Worm (Caenorhabditis elegans): ENCODE results near the gene R74.2.

R74.2 gene

ce11 chrIII:4204072-4204471 lies 16.1 kb downstream of the R74.2 start, which contains the start of the genes pelo-1 and R74.7:
Gene pelo-1 (minus strand): TSS chrIII:4204222.
Gene R74.7 (plus strand): TSS chrIII:4204429.
- TF ChIP-seq fkh-10 (GFP tag; optimal IDR thresholded peaks at IDR 0.05) (no peak), ceh-9 (tag; optimal IDR thresholded peaks at IDR 0.05) (no peak), ceh-30 (tag; optimal IDR thresholded peaks at IDR 0.05) (no peak), mec-3 (tag; optimal IDR thresholded peaks at IDR 0.05; ENCODE audit: borderline replicate concordance) (no peak), npax-4 (tag; optimal IDR thresholded peaks at IDR 0.05) (no peak), ceh-48 (tag; optimal IDR thresholded peaks at IDR 0.05) (no peak), dmd-4 (tag; optimal IDR thresholded peaks at IDR 0.05; ENCODE audit: borderline replicate concordance) (no peak), C08G9.2 (tag; optimal IDR thresholded peaks at IDR 0.05) (no peak), syd-9 (tag; optimal IDR thresholded peaks at IDR 0.05) (no peak), tbx-2 (tag; optimal IDR thresholded peaks at IDR 0.05) (no peak), fkh-6 (tag; optimal IDR thresholded peaks at IDR 0.05) (no peak), hlh-13 (GFP tag; optimal IDR thresholded peaks at IDR 0.05) (no peak), ttx-3 (tag; optimal IDR thresholded peaks at IDR 0.05) (no peak), ceh-14 (tag; optimal IDR thresholded peaks at IDR 0.05) (no peak), unc-3 (GFP tag; conservative IDR thresholded peaks at IDR 0.05) (no peak), unc-3 (tag; optimal IDR thresholded peaks at IDR 0.05) (no peak)

DNA sequence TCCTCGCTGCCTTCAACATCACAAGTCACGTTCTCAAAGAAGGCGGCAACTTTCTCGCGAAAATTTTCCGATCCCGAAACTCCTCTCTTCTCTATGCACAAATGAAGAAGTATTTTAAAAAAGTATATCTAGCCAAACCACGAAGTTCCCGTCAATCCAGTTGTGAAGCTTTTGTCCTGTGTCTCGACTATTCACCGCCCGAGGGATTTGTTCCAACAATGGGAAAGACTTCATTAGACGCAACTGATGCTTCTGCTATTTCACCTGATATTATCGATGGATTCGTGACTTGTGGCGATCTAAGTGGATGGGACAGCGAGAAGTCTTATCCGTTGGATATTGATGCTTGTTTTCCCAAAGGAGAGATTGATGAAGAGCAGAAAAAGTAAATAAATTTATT lies 17.0 kb downstream of the R74.2 start:
- no peak for TF ChIP-seq ceh-34 (tag; optimal IDR thresholded peaks at IDR 0.05)
- no peak for TF ChIP-seq pha-2 (tag; optimal IDR thresholded peaks at IDR 0.05)
- no peak for TF ChIP-seq unc-55 (GFP tag; optimal IDR thresholded peaks at IDR 0.05)
- no peak for TF ChIP-seq ceh-18 (tag; optimal IDR thresholded peaks at IDR 0.05)

DNA sequence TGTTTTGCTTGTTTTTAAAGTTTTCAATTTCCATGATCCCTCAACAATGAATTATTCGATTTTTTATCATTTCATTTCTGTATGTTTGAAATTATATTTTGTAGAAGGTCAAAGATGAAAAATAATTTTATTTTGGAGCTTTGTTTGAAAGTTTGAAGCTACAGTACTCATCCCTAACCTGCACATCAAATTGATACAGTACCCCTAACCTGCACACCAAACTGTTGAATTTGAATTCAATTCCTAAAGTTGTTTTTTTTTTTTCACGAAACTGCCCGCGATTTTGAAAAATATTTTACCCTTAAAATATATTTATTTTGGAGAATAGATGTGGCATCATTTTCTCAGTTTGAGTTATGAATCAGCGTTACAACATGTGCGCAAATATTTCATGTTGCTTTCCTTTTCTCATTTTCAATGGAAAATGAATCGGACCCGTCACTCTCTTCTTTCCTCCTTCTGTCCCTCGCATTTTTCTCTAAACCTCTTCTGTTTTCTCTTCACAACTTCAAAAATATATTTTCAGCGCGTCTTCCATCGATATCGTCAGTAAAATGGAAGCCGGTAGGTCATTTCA lies 17.9 kb downstream of the R74.2 start, which contains the start of gene R74.8:
R74.8 (plus strand) TSS at position 527 of the 577 bp plus-strand sequence.
- no peak for TF ChIP-seq K09A11.1 (tag; optimal IDR thresholded peaks at IDR 0.05; ENCODE audit: insufficient read depth)
- no peak for TF ChIP-seq zip-5 (tag; optimal IDR thresholded peaks at IDR 0.05)
- no peak for TF ChIP-seq pag-3 (tag; optimal IDR thresholded peaks at IDR 0.05; ENCODE audit: borderline replicate concordance)
- TF ChIP-seq ceh-18 (tag; optimal IDR thresholded peaks at IDR 0.05), result no peak
- TF ChIP-seq T23F11.4 (GFP tag; optimal IDR thresholded peaks at IDR 0.05), result no peak
- TF ChIP-seq ceh-6 (GFP tag; optimal IDR thresholded peaks at IDR 0.05), result no peak
- no peak for TF ChIP-seq madf-2 (tag; optimal IDR thresholded peaks at IDR 0.05)
- TF ChIP-seq unc-3 (GFP tag; conservative IDR thresholded peaks at IDR 0.05), result no peak
- no peak for TF ChIP-seq unc-3 (tag; optimal IDR thresholded peaks at IDR 0.05)
- no peak for TF ChIP-seq ceh-34 (tag; optimal IDR thresholded peaks at IDR 0.05)
- TF ChIP-seq fkh-10 (GFP tag; optimal IDR thresholded peaks at IDR 0.05), result no peak
- no peak for TF ChIP-seq ceh-22 (tag; optimal IDR thresholded peaks at IDR 0.05)
- TF ChIP-seq sox-4 (tag; optimal IDR thresholded peaks at IDR 0.05), result no peak
- no peak for TF ChIP-seq C08G9.2 (tag; optimal IDR thresholded peaks at IDR 0.05)
- TF ChIP-seq hlh-6 (tag; optimal IDR thresholded peaks at IDR 0.05), result no peak
- no peak for TF ChIP-seq ama-1 (optimal IDR thresholded peaks at IDR 0.05)
- TF ChIP-seq dve-1 (tag; optimal IDR thresholded peaks at IDR 0.05), result no peak
- no peak for TF ChIP-seq che-1 (tag; optimal IDR thresholded peaks at IDR 0.05)

- peak; percentile 45 for TF ChIP-seq ceh-31 (tag; optimal IDR thresholded peaks at IDR 0.05)
- no peak for TF ChIP-seq hlh-8 (tag; optimal IDR thresholded peaks at IDR 0.05)
Observed at ce11 chrIII:4208210-4208609, 20.2 kb downstream of the R74.2 start.

DNA sequence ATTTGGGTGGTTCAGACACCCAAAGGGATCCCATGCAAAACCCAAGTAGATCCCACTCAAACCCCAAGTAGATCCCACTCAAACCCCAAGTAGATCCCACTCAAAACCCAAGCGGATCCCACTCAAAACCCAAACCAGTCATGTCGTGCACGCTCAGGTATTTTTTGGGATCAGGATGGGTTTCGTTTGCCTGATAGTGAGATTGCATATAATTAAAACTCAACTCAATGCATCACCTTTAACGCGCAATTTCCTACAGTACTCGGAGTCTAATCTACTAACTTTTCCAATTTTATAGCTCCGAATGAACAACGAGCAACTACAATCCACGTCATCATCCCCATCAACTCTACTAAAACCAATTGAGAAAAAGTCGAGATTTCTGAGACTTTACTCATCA lies 21.2 kb downstream of the R74.2 start, which contains the start of gene phlp-2:
phlp-2 (plus strand) TSS at position 301 of the 400 bp plus-strand sequence.
- TF ChIP-seq syd-9 (tag; optimal IDR thresholded peaks at IDR 0.05) (no peak), mec-3 (tag; optimal IDR thresholded peaks at IDR 0.05; ENCODE audit: borderline replicate concordance) (no peak), pag-3 (tag; optimal IDR thresholded peaks at IDR 0.05; ENCODE audit: borderline replicate concordance) (no peak), ceh-45 (GFP tag; IDR thresholded peaks at IDR 0.05) (no peak), K02D7.2 (tag; optimal IDR thresholded peaks at IDR 0.05) (no peak), Y22D7AL.16 (tag; optimal IDR thresholded peaks at IDR 0.05) (no peak), ceh-19 (GFP tag; optimal IDR thresholded peaks at IDR 0.05) (no peak), rnt-1 (tag; optimal IDR thresholded peaks at IDR 0.05) (no peak), unc-42 (tag; optimal IDR thresholded peaks at IDR 0.05) (no peak), ztf-16 (tag; optimal IDR thresholded peaks at IDR 0.05) (no peak), F13H6.1 (tag; optimal IDR thresholded peaks at IDR 0.05) (no peak), ahr-1 (tag; optimal IDR thresholded peaks at IDR 0.05) (no peak), pros-1 (tag; optimal IDR thresholded peaks at IDR 0.05) (no peak), hlh-30 (tag; optimal IDR thresholded peaks at IDR 0.05; ENCODE audit: insufficient read depth) (no peak), fkh-10 (GFP tag; optimal IDR thresholded peaks at IDR 0.05) (no peak), unc-55 (GFP tag; optimal IDR thresholded peaks at IDR 0.05) (no peak), pha-4 (tag; optimal IDR thresholded peaks at IDR 0.05) (no peak), dve-1 (tag; optimal IDR thresholded peaks at IDR 0.05) (no peak)

Data from whole organism, late embryonic.